In genomic region chr2L:16887660-16888573, dm6 we compare ENCODE assay signal across 5 fruit fly cellular contexts.
TF ChIP-seq lines count a peak whose summit lies in the region.

TSS of gene osi (minus strand) at chr2L:16887966.
TSS of gene tweek (plus strand) at chr2L:16888490.

- no peak for TF ChIP-seq CTCF in whole organism, embryonic (GFP tag; optimal IDR thresholded peaks at IDR 0.05; lab: Kevin White, UChicago)

TF ChIP-seq in whole organism, adult, 20 proteins besides CTCF, POLR2A, EP300 and RAD21 (continues in another document):
- TF ChIP-seq Hr96 (GFP tag; optimal IDR thresholded peaks at IDR 0.05; lab: Kevin White, UChicago), result peak; percentile 56
- TF ChIP-seq Crg-1 (GFP tag; optimal IDR thresholded peaks at IDR 0.05; lab: Kevin White, UChicago), result no peak
- peak; percentile 75 for TF ChIP-seq toe (GFP tag; optimal IDR thresholded peaks at IDR 0.05; lab: Kevin White, UChicago)
- peak; percentile 82 for TF ChIP-seq CG5204 (GFP tag; optimal IDR thresholded peaks at IDR 0.05; lab: Kevin White, UChicago)
- TF ChIP-seq CG7101 (tag; optimal IDR thresholded peaks at IDR 0.05; lab: Kevin White, UChicago), result peak; percentile 51
- TF ChIP-seq pad (GFP tag; optimal IDR thresholded peaks at IDR 0.05; lab: Kevin White, UChicago), result peak; percentile 68
- TF ChIP-seq CG11617 (GFP tag; optimal IDR thresholded peaks at IDR 0.05; lab: Kevin White, UChicago), result peak; percentile 43
- TF ChIP-seq Mnt (GFP tag; optimal IDR thresholded peaks at IDR 0.05; lab: Kevin White, UChicago), result peak; percentile 78
- TF ChIP-seq cnc (optimal IDR thresholded peaks at IDR 0.05; lab: Kevin White, UChicago), result no peak
- peak; percentile 58 for TF ChIP-seq CG1620 (GFP tag; optimal IDR thresholded peaks at IDR 0.05; lab: Kevin White, UChicago)
- no peak for TF ChIP-seq cic (GFP tag; optimal IDR thresholded peaks at IDR 0.05; lab: Kevin White, UChicago)
- peak; percentile 1 for TF ChIP-seq tj (GFP tag; optimal IDR thresholded peaks at IDR 0.05; lab: Kevin White, UChicago)
- TF ChIP-seq CG7045 (GFP tag; optimal IDR thresholded peaks at IDR 0.05; lab: Kevin White, UChicago), result peak; percentile 11
- TF ChIP-seq bab1 (GFP tag; optimal IDR thresholded peaks at IDR 0.05; lab: Kevin White, UChicago), result peak; percentile 8
- peak; percentile 99 for TF ChIP-seq kay (GFP tag; lab: Kevin White, UChicago; ENCODE audit: borderline replicate concordance)
- peak; percentile 42 for TF ChIP-seq CG33017 (tag; optimal IDR thresholded peaks at IDR 0.05; lab: Kevin White, UChicago)
- peak; percentile 8 for TF ChIP-seq CG12768 (GFP tag; optimal IDR thresholded peaks at IDR 0.05; lab: Kevin White, UChicago)
- TF ChIP-seq ovo (GFP tag; optimal IDR thresholded peaks at IDR 0.05; lab: Kevin White, UChicago), result no peak

TF ChIP-seq in whole organism, embryonic, 481 proteins besides CTCF, POLR2A, EP300 and RAD21 (continues in another document):
- TF ChIP-seq CG8924 (tag; optimal IDR thresholded peaks at IDR 0.05; lab: Kevin White, UChicago) (peak; percentile 66), Ada2b (GFP tag; IDR thresholded peaks at IDR 0.05; lab: Robert Waterston, UW) (0 out of 2 replicates have a peak, but pooled peaks have one; percentile 16), ranshi (GFP tag; IDR thresholded peaks at IDR 0.05; lab: Robert Waterston, UW) (peak; percentile 21; the same call in 1 of the 2 replicates), CG10462 (GFP tag; optimal IDR thresholded peaks at IDR 0.05; lab: Kevin White, UChicago) (peak; percentile 24), Camta (GFP tag; optimal IDR thresholded peaks at IDR 0.05; lab: Kevin White, UChicago) (peak; percentile 62), wek (GFP tag; optimal IDR thresholded peaks at IDR 0.05; lab: Kevin White, UChicago) (peak; percentile 55), CG7357 (GFP tag; IDR thresholded peaks at IDR 0.05; lab: Robert Waterston, UW) (no peak), CG6654 (GFP tag; optimal IDR thresholded peaks at IDR 0.05; lab: Kevin White, UChicago) (no peak), Mes4 (GFP tag; optimal IDR thresholded peaks at IDR 0.05; lab: Kevin White, UChicago) (no peak), CG12155 (GFP tag; optimal IDR thresholded peaks at IDR 0.05; lab: Kevin White, UChicago) (peak; percentile 76), CG4282 (GFP tag; optimal IDR thresholded peaks at IDR 0.05; lab: Kevin White, UChicago) (no peak), CG13624 (GFP tag; optimal IDR thresholded peaks at IDR 0.05; lab: Kevin White, UChicago) (no peak), CG3726 (GFP tag; IDR thresholded peaks at IDR 0.05; lab: Robert Waterston, UW) (no peak), CG15696 (tag; optimal IDR thresholded peaks at IDR 0.05; lab: Kevin White, UChicago) (peak; percentile 40), CG13775 (GFP tag; optimal IDR thresholded peaks at IDR 0.05; lab: Kevin White, UChicago) (peak; percentile 83), Six4 (GFP tag; optimal IDR thresholded peaks at IDR 0.05; lab: Kevin White, UChicago) (peak; percentile 34), CG14667 (GFP tag; IDR thresholded peaks at IDR 0.05; lab: Robert Waterston, UW) (no peak), Optix (GFP tag; IDR thresholded peaks at IDR 0.05; lab: Robert Waterston, UW) (no peak), HLH3B (GFP tag; IDR thresholded peaks at IDR 0.05; lab: Robert Waterston, UW) (no peak)

TF ChIP-seq in whole organism, prepupa, 60 proteins besides CTCF, POLR2A, EP300 and RAD21 (continues in another document):
- TF ChIP-seq CG6276 (GFP tag; optimal IDR thresholded peaks at IDR 0.05; lab: Kevin White, UChicago), result no peak
- TF ChIP-seq Sox15 (GFP tag; optimal IDR thresholded peaks at IDR 0.05; lab: Kevin White, UChicago), result peak; percentile 31
- TF ChIP-seq dac (GFP tag; optimal IDR thresholded peaks at IDR 0.05; lab: Kevin White, UChicago), result peak; percentile 21
- peak; percentile 58 for TF ChIP-seq topi (GFP tag; optimal IDR thresholded peaks at IDR 0.05; lab: Kevin White, UChicago)
- TF ChIP-seq fd59A (GFP tag; optimal IDR thresholded peaks at IDR 0.05; lab: Kevin White, UChicago), result no peak
- peak; percentile 21 for TF ChIP-seq Ets96B (tag; optimal IDR thresholded peaks at IDR 0.05; lab: Kevin White, UChicago)
- no peak for TF ChIP-seq CG4318 (GFP tag; optimal IDR thresholded peaks at IDR 0.05; lab: Kevin White, UChicago)
- TF ChIP-seq CG3032 (tag; optimal IDR thresholded peaks at IDR 0.05; lab: Kevin White, UChicago), result peak; percentile 29
- TF ChIP-seq salr (GFP tag; optimal IDR thresholded peaks at IDR 0.05; lab: Kevin White, UChicago), result no peak
- TF ChIP-seq Ets21C (GFP tag; optimal IDR thresholded peaks at IDR 0.05; lab: Kevin White, UChicago), result peak; percentile 42
- peak; percentile 19 for TF ChIP-seq Eip75B (GFP tag; optimal IDR thresholded peaks at IDR 0.05; lab: Kevin White, UChicago)
- no peak for TF ChIP-seq CG9139 (GFP tag; optimal IDR thresholded peaks at IDR 0.05; lab: Kevin White, UChicago)
- TF ChIP-seq CG1621 (tag; optimal IDR thresholded peaks at IDR 0.05; lab: Kevin White, UChicago), result no peak
- peak; percentile 84 for TF ChIP-seq Eip78C (GFP tag; lab: Kevin White, UChicago)
- peak; percentile 59 for TF ChIP-seq achi (GFP tag; optimal IDR thresholded peaks at IDR 0.05; lab: Kevin White, UChicago)
- TF ChIP-seq CG8119 (GFP tag; IDR thresholded peaks at IDR 0.05; lab: Robert Waterston, UW), result no peak
- peak; percentile 67 for TF ChIP-seq acj6 (GFP tag; optimal IDR thresholded peaks at IDR 0.05; lab: Kevin White, UChicago)
- no peak for TF ChIP-seq ss (GFP tag; optimal IDR thresholded peaks at IDR 0.05; lab: Kevin White, UChicago)
- no peak for TF ChIP-seq Gug (GFP tag; IDR thresholded peaks at IDR 0.05; lab: Robert Waterston, UW)
- peak; percentile 28 for TF ChIP-seq Sox14 (GFP tag; optimal IDR thresholded peaks at IDR 0.05; lab: Kevin White, UChicago)

TF ChIP-seq in whole organism, pupa, 21 proteins besides CTCF, POLR2A, EP300 and RAD21:
- TF ChIP-seq D1 (tag; optimal IDR thresholded peaks at IDR 0.05; lab: Kevin White, UChicago) (no peak), Pif1A (GFP tag; optimal IDR thresholded peaks at IDR 0.05; lab: Kevin White, UChicago) (peak; percentile 10), Pif1B (GFP tag; optimal IDR thresholded peaks at IDR 0.05; lab: Kevin White, UChicago) (peak; percentile 27), CG17806 (tag; optimal IDR thresholded peaks at IDR 0.05; lab: Kevin White, UChicago) (no peak), CG8301 (tag; optimal IDR thresholded peaks at IDR 0.05; lab: Kevin White, UChicago) (no peak), gl (tag; optimal IDR thresholded peaks at IDR 0.05; lab: Kevin White, UChicago) (no peak), CG14655 (GFP tag; optimal IDR thresholded peaks at IDR 0.05; lab: Kevin White, UChicago) (no peak), CG34367 (tag; optimal IDR thresholded peaks at IDR 0.05; lab: Kevin White, UChicago) (peak; percentile 9), CG10348 (GFP tag; IDR thresholded peaks at IDR 0.05; lab: Robert Waterston, UW) (no peak), CG12605 (GFP tag; IDR thresholded peaks at IDR 0.05; lab: Robert Waterston, UW) (no peak), CG9948 (tag; optimal IDR thresholded peaks at IDR 0.05; lab: Kevin White, UChicago) (no peak), fd96Ca (GFP tag; IDR thresholded peaks at IDR 0.05; lab: Robert Waterston, UW) (peak; percentile 33; the same call in 1 of the 3 replicates), CG13204 (GFP tag; optimal IDR thresholded peaks at IDR 0.05; lab: Kevin White, UChicago) (no peak), CG4496 (GFP tag; IDR thresholded peaks at IDR 0.05; lab: Robert Waterston, UW) (peak; percentile 45; the same call in 2 of the 3 replicates), rn (GFP tag; IDR thresholded peaks at IDR 0.05; lab: Robert Waterston, UW) (no peak), CG8159 (tag; optimal IDR thresholded peaks at IDR 0.05; lab: Kevin White, UChicago) (peak; percentile 42), Snoo (tag; optimal IDR thresholded peaks at IDR 0.05; lab: Kevin White, UChicago) (no peak), EcR (GFP tag; optimal IDR thresholded peaks at IDR 0.05; lab: Kevin White, UChicago) (peak; percentile 35), CG15710 (tag; optimal IDR thresholded peaks at IDR 0.05; lab: Kevin White, UChicago) (peak; percentile 53), Ets98B (GFP tag; IDR thresholded peaks at IDR 0.05; lab: Robert Waterston, UW) (peak; percentile 42; the same call in 1 of the 2 replicates), CG32121 (GFP tag; IDR thresholded peaks at IDR 0.05; lab: Robert Waterston, UW) (no peak)

TF ChIP-seq in whole organism, wandering third instar larva, 38 proteins besides CTCF, POLR2A, EP300 and RAD21 (continues in another document):
- TF ChIP-seq Hr83 (GFP tag; optimal IDR thresholded peaks at IDR 0.05; lab: Kevin White, UChicago; ENCODE audit: poor library complexity, severe bottlenecking) (peak; percentile 79), br (GFP tag; optimal IDR thresholded peaks at IDR 0.05; lab: Kevin White, UChicago) (peak; percentile 36), fru (GFP tag; optimal IDR thresholded peaks at IDR 0.05; lab: Kevin White, UChicago) (peak; percentile 39), jim (GFP tag; optimal IDR thresholded peaks at IDR 0.05; lab: Kevin White, UChicago) (no peak), OdsH (GFP tag; optimal IDR thresholded peaks at IDR 0.05; lab: Kevin White, UChicago) (peak; percentile 44), dsf (GFP tag; optimal IDR thresholded peaks at IDR 0.05; lab: Kevin White, UChicago; ENCODE audit: borderline replicate concordance) (peak; percentile 60), lola (GFP tag; optimal IDR thresholded peaks at IDR 0.05; lab: Kevin White, UChicago) (no peak), GATAd (GFP tag; optimal IDR thresholded peaks at IDR 0.05; lab: Kevin White, UChicago) (peak; percentile 10), ey (GFP tag; optimal IDR thresholded peaks at IDR 0.05; lab: Kevin White, UChicago) (peak; percentile 44), HLH106 (tag; optimal IDR thresholded peaks at IDR 0.05; lab: Kevin White, UChicago) (peak; percentile 36), h (GFP tag; optimal IDR thresholded peaks at IDR 0.05; lab: Kevin White, UChicago) (peak; percentile 58), Hnf4 (GFP tag; optimal IDR thresholded peaks at IDR 0.05; lab: Kevin White, UChicago) (peak; percentile 78), dl (GFP tag; optimal IDR thresholded peaks at IDR 0.05; lab: Kevin White, UChicago; ENCODE audit: insufficient read depth in 1 of 2, partially characterized antibody in 2 of 2) (no peak), sage (GFP tag; optimal IDR thresholded peaks at IDR 0.05; lab: Kevin White, UChicago) (no peak), foxo (GFP tag; optimal IDR thresholded peaks at IDR 0.05; lab: Kevin White, UChicago) (peak in 1 of 2 experiments; percentile 65), N (GFP tag; optimal IDR thresholded peaks at IDR 0.05; lab: Kevin White, UChicago) (no peak), Sp1 (GFP tag; optimal IDR thresholded peaks at IDR 0.05; lab: Kevin White, UChicago) (peak; percentile 26), Vsx2 (GFP tag; optimal IDR thresholded peaks at IDR 0.05; lab: Kevin White, UChicago; ENCODE audit: partially characterized antibody) (no peak), Mio (GFP tag; optimal IDR thresholded peaks at IDR 0.05; lab: Kevin White, UChicago) (no peak), pan (optimal IDR thresholded peaks at IDR 0.05; lab: Kevin White, UChicago) (no peak), CrebA (GFP tag; optimal IDR thresholded peaks at IDR 0.05; lab: Kevin White, UChicago; ENCODE audit: borderline replicate concordance) (no peak), CG9705 (GFP tag; optimal IDR thresholded peaks at IDR 0.05; lab: Kevin White, UChicago) (no peak), usp (GFP tag; optimal IDR thresholded peaks at IDR 0.05; lab: Kevin White, UChicago) (no peak)
